Fruit fly (Drosophila melanogaster) whole organism, wandering third instar larva: ENCODE measurements around the gene Oatp26F.
A peak's percentile ranks its signal among the peaks of the same experiment; 100 is the strongest.

ENCODE experiments used
- Abd-B ChIP-seq: fragments of >200 bp; optimal IDR thresholded peaks from 2 replicates; lab custom pipeline; 2017; ENCODE audit warnings: missing biosample characterization, missing genetic modification characterization
- CG32264 ChIP-seq: fragments of 200-800 bp; sonication (Bioruptor generic); optimal IDR thresholded peaks from 2 replicates; lab custom pipeline; 2016; ENCODE audit warnings: missing biosample characterization, missing genetic modification characterization
- CrebA ChIP-seq: fragments of 200-800 bp; sonication (Bioruptor generic); optimal IDR thresholded peaks from 2 replicates; lab custom pipeline; 2016; ENCODE audit warnings: missing biosample characterization, mild to moderate bottlenecking, missing genetic modification characterization, borderline replicate concordance
- Dfd ChIP-seq: fragments of >200 bp; optimal IDR thresholded peaks from 2 replicates; lab custom pipeline; 2017; ENCODE audit warnings: missing biosample characterization, missing genetic modification characterization
- Dif ChIP-seq: fragments of 200-275, 200-300 bp; sonication (Bioruptor generic); optimal IDR thresholded peaks from 2 replicates; lab custom pipeline; 2018; ENCODE audit warnings: missing biosample characterization, missing genetic modification characterization; ENCODE audit not compliant: partially characterized antibody
- GATAd ChIP-seq: sonication (Bioruptor generic); optimal IDR thresholded peaks from 2 replicates; lab custom pipeline; 2016; ENCODE audit warnings: missing biosample characterization, missing genetic modification characterization
- HLH106 ChIP-seq: fragments of 200-800 bp; optimal IDR thresholded peaks from 3 replicates; lab custom pipeline; 2019; ENCODE audit warnings: missing biosample characterization, mild to moderate bottlenecking, missing genetic modification characterization, moderate library complexity
- Hnf4 ChIP-seq: fragments of 200-800 bp; sonication (Bioruptor generic); optimal IDR thresholded peaks from 2 replicates; lab custom pipeline; 2016; ENCODE audit warnings: missing biosample characterization, mild to moderate bottlenecking, missing genetic modification characterization
- Hr83 ChIP-seq: fragments of 200-300 bp; sonication (Bioruptor generic); optimal IDR thresholded peaks from 2 replicates; lab custom pipeline; 2016; ENCODE audit warnings: missing biosample characterization, mild to moderate bottlenecking, missing genetic modification characterization, moderate library complexity; ENCODE audit not compliant: poor library complexity, severe bottlenecking
- Jra ChIP-seq: sonication (Bioruptor generic); optimal IDR thresholded peaks from 2 replicates; lab custom pipeline; 2016; ENCODE audit warnings: missing biosample characterization, missing genetic modification characterization
- Mio ChIP-seq: sonication (Bioruptor generic); optimal IDR thresholded peaks from 2 replicates; lab custom pipeline; 2016; ENCODE audit warnings: missing biosample characterization, missing genetic modification characterization
- Myc ChIP-seq: fragments of >200 bp; optimal IDR thresholded peaks from 2 replicates; lab custom pipeline; 2017
- N ChIP-seq: fragments of >200 bp; optimal IDR thresholded peaks from 2 replicates; lab custom pipeline; 2018; ENCODE audit warnings: missing biosample characterization, missing external identifiers, missing genetic modification characterization
- OdsH ChIP-seq: fragments of 200-800 bp; sonication (Bioruptor generic); optimal IDR thresholded peaks from 2 replicates; lab custom pipeline; 2016; ENCODE audit warnings: missing biosample characterization, mild to moderate bottlenecking, missing genetic modification characterization
- Rel ChIP-seq, 2 experiments: fragments of 200-800 bp; sonication (Bioruptor generic) in 1 of 2; optimal IDR thresholded peaks; 2 replicates in 1 of 2; 3 replicates in 1 of 2; lab custom pipeline; 2016 to 2019; ENCODE audit warnings: mild to moderate bottlenecking in 2 of 2, missing biosample characterization in 2 of 2, missing genetic modification characterization in 2 of 2, moderate library complexity in 1 of 2
- Vsx2 ChIP-seq: fragments of 200-300, 225-300 bp; sonication (Bioruptor generic); optimal IDR thresholded peaks from 2 replicates; lab custom pipeline; 2018; ENCODE audit warnings: missing biosample characterization, missing genetic modification characterization; ENCODE audit not compliant: partially characterized antibody
- br ChIP-seq: fragments of 200-800 bp; sonication (Bioruptor generic); optimal IDR thresholded peaks from 2 replicates; lab custom pipeline; 2016; ENCODE audit warnings: missing biosample characterization, missing genetic modification characterization
- brk ChIP-seq: fragments of 200-800 bp; sonication (Bioruptor generic); optimal IDR thresholded peaks from 2 replicates; lab custom pipeline; 2016; ENCODE audit warnings: missing biosample characterization, mild to moderate bottlenecking, missing genetic modification characterization
- dl ChIP-seq, 2 experiments: fragments of 175-275, 200-275 bp in 1 of 2; fragments of 200-275 bp in 1 of 2; sonication (Bioruptor generic); optimal IDR thresholded peaks; lab custom pipeline; 2018; ENCODE audit warnings: mild to moderate bottlenecking in 2 of 2, missing biosample characterization in 2 of 2, missing genetic modification characterization in 2 of 2, moderate library complexity in 2 of 2; ENCODE audit not compliant: partially characterized antibody in 2 of 2, insufficient read depth in 1 of 2
- dmrt93B ChIP-seq: fragments of 200-800 bp; sonication (Bioruptor generic); optimal IDR thresholded peaks from 2 replicates; lab custom pipeline; 2018; ENCODE audit warnings: missing biosample characterization, mild to moderate bottlenecking, missing genetic modification characterization
- dsf ChIP-seq: sonication (Bioruptor generic); optimal IDR thresholded peaks from 2 replicates; lab custom pipeline; 2016; ENCODE audit warnings: missing biosample characterization, missing genetic modification characterization, borderline replicate concordance
- ey ChIP-seq: fragments of 200-800 bp; sonication (Bioruptor generic); optimal IDR thresholded peaks from 2 replicates; lab custom pipeline; 2016; ENCODE audit warnings: missing biosample characterization, missing genetic modification characterization
- foxo ChIP-seq, 2 experiments: fragments of 200-800 bp; sonication (Bioruptor generic); optimal IDR thresholded peaks; 2 replicates in 1 of 2; 3 replicates in 1 of 2; lab custom pipeline; 2016 to 2017; ENCODE audit warnings: missing biosample characterization in 2 of 2, missing genetic modification characterization in 2 of 2
- h ChIP-seq: fragments of 200-800 bp; sonication (Bioruptor generic); optimal IDR thresholded peaks from 3 replicates; lab custom pipeline; 2016; ENCODE audit warnings: missing biosample characterization, mild to moderate bottlenecking, missing genetic modification characterization
- jim ChIP-seq: fragments of 175-275, 200-325 bp; sonication (Bioruptor generic); optimal IDR thresholded peaks from 2 replicates; lab custom pipeline; 2016; ENCODE audit warnings: missing biosample characterization, mild to moderate bottlenecking, missing genetic modification characterization
- lola ChIP-seq: fragments of >200 bp; optimal IDR thresholded peaks from 2 replicates; lab custom pipeline; 2017; ENCODE audit warnings: missing biosample characterization, missing genetic modification characterization
- pan ChIP-seq: fragments of >200 bp; optimal IDR thresholded peaks from 2 replicates; lab custom pipeline; 2017
- psq ChIP-seq: fragments of 200-800 bp; sonication (Bioruptor generic); optimal IDR thresholded peaks from 3 replicates; lab custom pipeline; 2017; ENCODE audit warnings: missing biosample characterization, mild to moderate bottlenecking, missing genetic modification characterization, moderate library complexity
- sage ChIP-seq: fragments of 200-800 bp; sonication (Bioruptor generic); optimal IDR thresholded peaks from 2 replicates; lab custom pipeline; 2016; ENCODE audit warnings: missing biosample characterization, mild to moderate bottlenecking, missing genetic modification characterization
- sv ChIP-seq: fragments of 200-800 bp; sonication (Bioruptor generic); optimal IDR thresholded peaks from 3 replicates; lab custom pipeline; 2016; ENCODE audit warnings: missing biosample characterization, missing genetic modification characterization
- usp ChIP-seq: fragments of >200 bp; optimal IDR thresholded peaks from 2 replicates; lab custom pipeline; 2017; ENCODE audit warnings: missing biosample characterization, missing genetic modification characterization
- woc ChIP-seq: sonication (Bioruptor generic); optimal IDR thresholded peaks from 2 replicates; lab custom pipeline; 2016; ENCODE audit warnings: missing biosample characterization, mild to moderate bottlenecking, missing genetic modification characterization

Gene Oatp26F

dm6 chr2L:6643218-6643756 lies 11.1 kb upstream of the Oatp26F start:
- TF ChIP-seq pan (lab: Kevin White, UChicago) = no peak
- TF ChIP-seq Vsx2 (GFP tag; lab: Kevin White, UChicago) = no peak
- no peak for TF ChIP-seq Hnf4
- peak; percentile 32 for TF ChIP-seq CrebA (GFP tag; lab: Kevin White, UChicago)
- no peak for TF ChIP-seq N (GFP tag; lab: Kevin White, UChicago)
- TF ChIP-seq lola (GFP tag; lab: Kevin White, UChicago) = no peak
- peak; percentile 25 for TF ChIP-seq Jra
- no peak for TF ChIP-seq brk (GFP tag; lab: Kevin White, UChicago)
- peak in 1 of 2 experiments; percentile 11 for TF ChIP-seq foxo (GFP tag; optimal IDR thresholded peaks at IDR 0.05; lab: Kevin White, UChicago)
- no peak for TF ChIP-seq ey
- peak; percentile 19 for TF ChIP-seq OdsH (GFP tag; lab: Kevin White, UChicago)
- TF ChIP-seq psq (GFP tag; lab: Kevin White, UChicago) = peak; percentile 33
- no peak for TF ChIP-seq jim
- TF ChIP-seq HLH106 (tag; lab: Kevin White, UChicago) = no peak
- no peak for TF ChIP-seq Dif (GFP tag; lab: Kevin White, UChicago)
- no peak for TF ChIP-seq Dfd
- TF ChIP-seq br (GFP tag; lab: Kevin White, UChicago) = no peak
- TF ChIP-seq h (GFP tag; lab: Kevin White, UChicago) = peak; percentile 19
- peak; percentile 25 for TF ChIP-seq sage (GFP tag; lab: Kevin White, UChicago)
- no peak for TF ChIP-seq sv (GFP tag; lab: Kevin White, UChicago)
- TF ChIP-seq Abd-B (GFP tag; lab: Kevin White, UChicago) = no peak
- no peak for TF ChIP-seq woc (GFP tag; lab: Kevin White, UChicago)

- TF ChIP-seq Dfd (no peak), GATAd (GFP tag; lab: Kevin White, UChicago) (no peak), Myc (lab: Kevin White, UChicago) (peak; percentile 55)
- TF ChIP-seq, all 38 proteins: peak for 1
Observed at dm6 chr2L:6622642-6623162, 9.5 kb downstream of the Oatp26F start, which contains the start of gene CG34345. Gene CG34345, plus strand, starts transcription at chr2L:6623112.

dm6 chr2L:6622031-6622430 lies 10.2 kb downstream of the Oatp26F start:
- TF ChIP-seq h (GFP tag; lab: Kevin White, UChicago) (no peak), foxo (GFP tag; optimal IDR thresholded peaks at IDR 0.05; lab: Kevin White, UChicago) (no peak), Abd-B (GFP tag; lab: Kevin White, UChicago) (no peak), brk (GFP tag; lab: Kevin White, UChicago) (no peak), Dif (GFP tag; lab: Kevin White, UChicago) (no peak), sage (GFP tag; lab: Kevin White, UChicago) (no peak), Hr83 (GFP tag; lab: Kevin White, UChicago) (no peak), dl (GFP tag; optimal IDR thresholded peaks at IDR 0.05; lab: Kevin White, UChicago; ENCODE audit: insufficient read depth in 1 of 2, partially characterized antibody in 2 of 2) (no peak), pan (lab: Kevin White, UChicago) (no peak), CrebA (GFP tag; lab: Kevin White, UChicago) (no peak), Jra (no peak), Hnf4 (no peak), usp (GFP tag; lab: Kevin White, UChicago) (no peak), CG32264 (GFP tag; lab: Kevin White, UChicago) (no peak), lola (GFP tag; lab: Kevin White, UChicago) (no peak), Rel (GFP tag; optimal IDR thresholded peaks at IDR 0.05; lab: Kevin White, UChicago) (no peak), Rel (tag; optimal IDR thresholded peaks at IDR 0.05; lab: Kevin White, UChicago) (no peak), sv (GFP tag; lab: Kevin White, UChicago) (no peak)

dm6 chr2L:6621600-6621999 lies 10.6 kb downstream of the Oatp26F start, which contains the start of gene DIP-iota:
Gene DIP-iota, minus strand, starts transcription at chr2L:6621700.
- no peak for TF ChIP-seq dmrt93B
- TF ChIP-seq Abd-B (GFP tag; lab: Kevin White, UChicago) = no peak
- TF ChIP-seq psq (GFP tag; lab: Kevin White, UChicago) = no peak
- no peak for TF ChIP-seq Myc (lab: Kevin White, UChicago)
- TF ChIP-seq h (GFP tag; lab: Kevin White, UChicago) = no peak
- TF ChIP-seq dsf (GFP tag; lab: Kevin White, UChicago) = no peak
- TF ChIP-seq CG32264 (GFP tag; lab: Kevin White, UChicago) = no peak
- no peak for TF ChIP-seq Hnf4
- TF ChIP-seq pan (lab: Kevin White, UChicago) = no peak
- no peak for TF ChIP-seq lola (GFP tag; lab: Kevin White, UChicago)
- no peak for TF ChIP-seq Mio (GFP tag; lab: Kevin White, UChicago)
- TF ChIP-seq GATAd (GFP tag; lab: Kevin White, UChicago) = no peak
- no peak for TF ChIP-seq Jra
- TF ChIP-seq N (GFP tag; lab: Kevin White, UChicago) = no peak
- no peak for TF ChIP-seq sv (GFP tag; lab: Kevin White, UChicago)
